Worm (Caenorhabditis elegans): ENCODE data around the gene srlf-33.

DNA sequence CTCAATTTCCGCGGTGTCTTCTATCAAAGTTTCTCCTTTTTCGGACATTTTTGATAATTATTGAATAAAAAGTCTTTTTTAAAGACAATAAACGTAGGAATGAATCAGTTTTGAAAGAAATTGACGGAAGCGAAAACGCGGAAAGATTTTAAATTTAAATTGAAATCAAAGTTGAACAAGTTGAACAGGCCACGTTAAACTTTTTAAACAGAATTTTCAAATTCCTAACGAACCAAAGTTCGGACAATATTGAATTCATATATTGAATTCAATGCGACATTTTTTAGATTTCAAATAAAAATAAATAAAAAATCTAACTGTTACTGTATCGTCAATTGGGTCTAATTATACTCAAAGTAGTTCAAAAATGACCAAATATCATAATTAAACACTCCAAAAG lies 24.5 kb upstream of the srlf-33 start, which contains the start of gene hdl-1:
- TF ChIP-seq flt-1 (GFP tag; IDR thresholded peaks at IDR 0.05) (no peak), med-1 (GFP tag; optimal IDR thresholded peaks at IDR 0.05; ENCODE audit: insufficient read depth) (no peak), ztf-23 (GFP tag; IDR thresholded peaks at IDR 0.05) (no peak), cog-1 (tag; optimal IDR thresholded peaks at IDR 0.05) (no peak), tab-1 (GFP tag; IDR thresholded peaks at IDR 0.05) (no peak), ref-1 (GFP tag; conservative IDR thresholded peaks at IDR 0.05) (no peak), klf-2 (GFP tag; conservative IDR thresholded peaks at IDR 0.05) (no peak), ztf-29 (GFP tag; IDR thresholded peaks at IDR 0.05) (no peak), T22C8.4 (GFP tag; IDR thresholded peaks at IDR 0.05) (no peak)
